Worm (Caenorhabditis elegans): ENCODE results near the gene Y39B6A.13.

Y39B6A.13 gene

ce11 chrV:19136206-19136605 lies 17.0 kb upstream of the Y39B6A.13 start, which contains the start of gene Y39B6A.9:
Y39B6A.9 (plus strand) TSS chrV:19136506.
- TF ChIP-seq elt-3 (tag; optimal IDR thresholded peaks at IDR 0.05) (no peak), alr-1 (tag; optimal IDR thresholded peaks at IDR 0.05; ENCODE audit: borderline replicate concordance) (no peak), pqm-1 (tag; optimal IDR thresholded peaks at IDR 0.05) (no peak), ama-1 (optimal IDR thresholded peaks at IDR 0.05) (no peak), ceh-88 (GFP tag; IDR thresholded peaks at IDR 0.05) (no peak), fkh-8 (tag; optimal IDR thresholded peaks at IDR 0.05) (no peak), elt-2 (tag; optimal IDR thresholded peaks at IDR 0.05) (no peak), pag-3 (tag; optimal IDR thresholded peaks at IDR 0.05; ENCODE audit: borderline replicate concordance, insufficient read depth) (no peak), pax-3 (tag; optimal IDR thresholded peaks at IDR 0.05) (no peak), lin-35 (GFP tag; optimal IDR thresholded peaks at IDR 0.05) (no peak), fkh-10 (GFP tag; optimal IDR thresholded peaks at IDR 0.05) (no peak), ces-1 (GFP tag; optimal IDR thresholded peaks at IDR 0.05) (no peak)

DNA sequence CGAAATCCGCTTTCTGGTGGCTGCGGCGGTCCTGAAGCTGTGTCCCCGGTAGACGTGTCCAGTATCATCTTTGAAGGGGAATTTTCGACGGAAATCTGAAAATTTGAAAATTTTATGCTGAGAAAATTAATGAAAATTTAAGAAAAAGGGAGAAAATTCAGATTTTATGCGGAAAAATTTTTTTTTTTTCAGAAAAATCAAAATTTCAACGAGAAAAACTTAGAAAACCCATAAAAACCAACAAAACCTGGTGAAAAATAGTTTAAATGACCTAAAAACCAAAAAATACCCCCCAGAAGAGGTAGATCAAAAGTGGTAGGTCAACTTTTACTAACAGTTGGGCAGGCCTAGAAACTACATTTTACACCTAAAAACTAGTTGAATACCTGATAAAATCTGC lies 14.3 kb upstream of the Y39B6A.13 start, which contains the start of gene Y39B6A.10:
Y39B6A.10 (minus strand) TSS at position 101 of the 400 bp plus-strand sequence.
- TF ChIP-seq lir-3 (tag; optimal IDR thresholded peaks at IDR 0.05; ENCODE audit: poor library complexity) (no peak), nhr-12 (tag; optimal IDR thresholded peaks at IDR 0.05) (no peak), unc-86 (tag; optimal IDR thresholded peaks at IDR 0.05) (no peak), jun-1 (tag; optimal IDR thresholded peaks at IDR 0.05) (no peak), snpc-4 (tag; optimal IDR thresholded peaks at IDR 0.05) (no peak), pag-3 (tag; optimal IDR thresholded peaks at IDR 0.05; ENCODE audit: borderline replicate concordance, insufficient read depth) (no peak), ama-1 (optimal IDR thresholded peaks at IDR 0.05) (no peak), egl-27 (tag; optimal IDR thresholded peaks at IDR 0.05) (no peak), nhr-47 (tag; optimal IDR thresholded peaks at IDR 0.05) (no peak), ztf-4 (tag; optimal IDR thresholded peaks at IDR 0.05) (no peak), grh-1 (GFP tag; IDR thresholded peaks at IDR 0.05) (no peak), dpl-1 (GFP tag; optimal IDR thresholded peaks at IDR 0.05) (no peak), elt-2 (tag; optimal IDR thresholded peaks at IDR 0.05) (no peak), fkh-8 (tag; optimal IDR thresholded peaks at IDR 0.05) (no peak), fos-1 (tag; optimal IDR thresholded peaks at IDR 0.05) (no peak), ets-5 (GFP tag; IDR thresholded peaks at IDR 0.05) (no peak), zip-4 (GFP tag; optimal IDR thresholded peaks at IDR 0.05) (no peak), efl-1 (optimal IDR thresholded peaks at IDR 0.05) (no peak), efl-1 (GFP tag; optimal IDR thresholded peaks at IDR 0.05 in 1 of 2) (no peak), lin-13 (GFP tag; optimal IDR thresholded peaks at IDR 0.05) (no peak), dsc-1 (tag; optimal IDR thresholded peaks at IDR 0.05) (no peak)

DNA sequence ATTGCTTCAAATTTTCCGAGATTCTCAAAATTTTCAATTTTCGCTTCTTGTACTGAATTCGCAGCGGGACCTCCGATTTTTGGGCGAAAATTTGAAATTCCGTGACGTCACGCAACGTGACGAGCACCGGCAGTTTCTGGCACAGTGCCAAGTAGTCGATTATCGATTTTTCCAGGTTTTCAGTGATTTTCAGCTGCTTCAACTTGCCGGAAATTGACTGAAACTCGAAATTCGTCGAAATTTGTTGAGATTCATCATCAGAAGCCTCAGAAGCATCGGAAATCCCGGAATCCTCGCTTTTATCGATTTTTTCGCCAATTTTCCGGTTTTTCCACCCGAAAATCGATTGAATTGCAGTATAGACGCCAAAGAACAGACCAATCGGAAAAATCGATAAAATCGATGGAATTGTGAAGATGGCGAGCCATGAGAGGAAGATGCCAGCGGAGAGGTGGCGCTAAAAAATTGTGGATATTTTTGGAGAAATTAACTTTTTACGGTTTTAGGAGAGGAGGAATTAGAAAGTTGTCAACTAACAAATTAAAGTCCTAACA lies 12.7 kb upstream of the Y39B6A.13 start:
- TF ChIP-seq hlh-4 (tag; optimal IDR thresholded peaks at IDR 0.05) (no peak), efl-1 (optimal IDR thresholded peaks at IDR 0.05) (no peak), efl-1 (GFP tag; optimal IDR thresholded peaks at IDR 0.05 in 1 of 2) (peak in 1 of 2 experiments; percentile 50), F16B12.6 (tag; optimal IDR thresholded peaks at IDR 0.05) (no peak), ztf-11 (tag; optimal IDR thresholded peaks at IDR 0.05) (no peak), pqm-1 (tag; optimal IDR thresholded peaks at IDR 0.05) (no peak)

DNA sequence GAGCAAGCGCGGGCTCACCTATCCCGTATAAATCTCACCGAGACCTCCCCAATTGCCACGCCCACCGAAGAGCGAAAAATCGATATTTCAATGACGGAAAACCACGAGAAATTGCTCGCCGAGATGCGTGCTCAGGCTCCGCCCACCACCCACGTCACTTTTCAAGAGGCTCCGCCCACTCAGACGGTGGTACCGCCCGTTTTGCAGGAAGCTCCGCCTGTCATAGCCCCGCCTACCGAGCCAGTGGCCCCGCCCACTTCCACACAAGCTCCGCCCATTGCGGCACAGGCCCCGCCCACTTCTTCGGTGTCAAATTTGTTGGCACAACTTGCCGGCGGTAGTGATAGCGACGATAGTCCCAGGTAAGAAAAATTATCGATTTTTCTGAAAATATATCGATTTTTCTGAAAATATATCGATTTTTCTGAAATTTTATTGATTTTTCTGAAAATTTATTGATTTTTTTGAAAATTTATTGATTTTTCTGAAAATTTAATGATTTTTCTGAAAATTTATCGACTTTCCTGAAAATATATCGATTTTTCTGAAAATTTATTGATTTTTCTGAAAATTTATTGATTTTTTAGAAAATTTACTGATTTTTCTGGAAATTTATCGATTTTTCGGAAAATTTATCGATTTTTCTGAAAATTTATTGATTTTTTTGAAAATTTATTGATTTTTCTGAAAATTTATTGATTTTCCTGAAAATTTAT lies 10.4 kb upstream of the Y39B6A.13 start:
- no peak for TF ChIP-seq jun-1 (tag; optimal IDR thresholded peaks at IDR 0.05)
- no peak for TF ChIP-seq nhr-12 (tag; optimal IDR thresholded peaks at IDR 0.05)
- TF ChIP-seq nhr-71 (tag; optimal IDR thresholded peaks at IDR 0.05) = no peak
- TF ChIP-seq xbp-1 (tag; optimal IDR thresholded peaks at IDR 0.05) = no peak

Measured in whole organism, L1 larva.